Worm (Caenorhabditis elegans) whole organism, midembryonic: ENCODE data around the gene spr-3.

Experiments used
- T22C8.4 ChIP-seq: fragments of 200-800 bp; sonication (Bioruptor generic); IDR thresholded peaks from 2 replicates; pipeline ENCODE4 v1.3.6; 2022; ENCODE audit warnings: missing genetic modification characterization, missing compliant biosample characterization
- cog-1 ChIP-seq: sonication (generic microtip); optimal IDR thresholded peaks from 2 replicates; lab custom pipeline; 2016; ENCODE audit warnings: missing genetic modification characterization, missing compliant biosample characterization
- flt-1 ChIP-seq: fragments of 200-800 bp; sonication (Bioruptor generic); IDR thresholded peaks from 2 replicates; pipeline ENCODE4 v1.3.6; 2022; ENCODE audit warnings: missing genetic modification characterization, missing compliant biosample characterization
- klf-2 ChIP-seq: fragments of 200-800 bp; sonication (Bioruptor generic); conservative IDR thresholded peaks from 2 replicates; pipeline ENCODE4 v1.3.6; 2022; ENCODE audit warnings: missing genetic modification reagents, missing genetic modification characterization, missing compliant biosample characterization
- med-1 ChIP-seq: sonication (generic microtip); optimal IDR thresholded peaks from 2 replicates; lab custom pipeline; 2017; ENCODE audit warnings: missing genetic modification characterization, mild to moderate bottlenecking, missing compliant biosample characterization, antibody characterized with exemption, missing genetic modification reagents; ENCODE audit not compliant: insufficient read depth
- ref-1 ChIP-seq: fragments of 200-800 bp; sonication (Bioruptor generic); conservative IDR thresholded peaks from 2 replicates; pipeline ENCODE4 v1.3.6; 2022; ENCODE audit warnings: missing genetic modification reagents, missing genetic modification characterization, missing compliant biosample characterization
- tab-1 ChIP-seq: fragments of 200-800 bp; sonication (Bioruptor generic); IDR thresholded peaks from 2 replicates; pipeline ENCODE4 v1.3.6; 2022; ENCODE audit warnings: missing genetic modification characterization, missing compliant biosample characterization
- ztf-23 ChIP-seq: fragments of 200-800 bp; sonication (Bioruptor generic); IDR thresholded peaks from 2 replicates; pipeline ENCODE4 v1.3.6; 2022; ENCODE audit warnings: missing genetic modification reagents, missing genetic modification characterization, missing compliant biosample characterization
- ztf-29 ChIP-seq: fragments of 200-800 bp; sonication (Bioruptor generic); IDR thresholded peaks from 2 replicates; pipeline ENCODE4 v1.3.6; 2022; ENCODE audit warnings: missing genetic modification reagents, missing genetic modification characterization, missing compliant biosample characterization

spr-3 gene

DNA sequence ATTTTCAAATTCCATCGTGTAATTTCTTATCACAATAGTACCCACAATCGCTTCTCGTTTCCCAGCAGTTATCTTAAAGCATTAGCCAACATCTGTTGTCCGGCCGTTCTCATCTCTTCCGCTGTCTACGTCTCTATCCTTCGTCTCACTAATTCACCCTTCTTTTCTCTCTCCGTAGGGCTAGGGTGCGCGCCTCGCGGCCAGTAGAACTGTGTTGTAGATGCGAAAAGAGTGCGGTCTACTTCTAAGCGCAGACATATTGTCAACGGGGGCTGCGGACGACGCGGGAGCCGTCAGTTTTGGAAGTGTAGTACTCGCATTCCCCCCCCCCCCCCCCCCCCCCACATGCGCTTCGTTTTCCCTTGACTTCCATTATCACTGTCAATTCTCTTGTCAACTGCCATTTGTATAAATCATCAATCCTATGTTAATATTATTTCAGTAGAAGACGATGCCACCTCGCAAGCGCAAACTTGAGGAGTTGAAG is at the start of gene spr-3:
spr-3 (plus strand) TSS at position 437 of the 487 bp plus-strand sequence.
- no peak for TF ChIP-seq med-1 (GFP tag; lab: Kevin White, UChicago)
- no peak for TF ChIP-seq klf-2 (GFP tag; lab: Robert Waterston, UW)
- TF ChIP-seq ref-1 (GFP tag; lab: Robert Waterston, UW) = no peak
- TF ChIP-seq T22C8.4 = no peak
- no peak for TF ChIP-seq cog-1 (tag; lab: Kevin White, UChicago)
- no peak for TF ChIP-seq ztf-23
- TF ChIP-seq flt-1 (GFP tag; lab: Robert Waterston, UW) = no peak
- TF ChIP-seq tab-1 = no peak
- TF ChIP-seq ztf-29 (GFP tag; lab: Robert Waterston, UW) = no peak

- TF ChIP-seq tab-1 = no peak
- no peak for TF ChIP-seq flt-1 (GFP tag; lab: Robert Waterston, UW)
- TF ChIP-seq ref-1 (GFP tag; lab: Robert Waterston, UW) = no peak
- no peak for TF ChIP-seq klf-2 (GFP tag; lab: Robert Waterston, UW)
- no peak for TF ChIP-seq ztf-29 (GFP tag; lab: Robert Waterston, UW)
- TF ChIP-seq T22C8.4 = no peak
- no peak for TF ChIP-seq med-1 (GFP tag; lab: Kevin White, UChicago)
- no peak for TF ChIP-seq cog-1 (tag; lab: Kevin White, UChicago)
- no peak for TF ChIP-seq ztf-23
Measured at ce11 chrX:4464367-4464766, 49.5 kb upstream of the spr-3 start.

DNA sequence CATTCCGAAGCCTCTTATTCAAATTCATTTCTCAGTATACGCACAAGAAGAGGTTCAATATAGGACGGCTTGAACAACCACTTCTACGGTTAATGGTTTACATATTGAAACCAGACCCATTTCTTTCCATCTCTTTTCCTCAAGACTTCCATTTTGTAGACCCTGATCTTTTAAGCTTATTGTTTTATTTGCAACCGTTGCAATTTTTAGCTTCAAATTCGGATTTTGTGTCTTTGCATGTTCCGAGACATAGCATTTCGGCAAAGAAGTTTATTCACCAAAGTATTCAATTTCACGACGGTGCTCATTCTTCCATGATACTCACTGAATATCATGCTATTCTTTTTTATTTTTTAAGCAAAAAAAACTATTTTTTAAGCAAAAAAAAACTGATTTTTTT is 47.7 kb upstream of the spr-3 start, which contains the start of gene nmur-3:
nmur-3 (plus strand) TSS at position 301 of the 400 bp plus-strand sequence.
- TF ChIP-seq med-1 (GFP tag; lab: Kevin White, UChicago) (no peak), cog-1 (tag; lab: Kevin White, UChicago) (no peak), flt-1 (GFP tag; lab: Robert Waterston, UW) (no peak), T22C8.4 (no peak), ref-1 (GFP tag; lab: Robert Waterston, UW) (no peak), ztf-29 (GFP tag; lab: Robert Waterston, UW) (no peak), klf-2 (GFP tag; lab: Robert Waterston, UW) (no peak), ztf-23 (no peak), tab-1 (no peak)

ce11 chrX:4469297-4469816 is 44.5 kb upstream of the spr-3 start, which contains the start of gene asb-2:
TSS of gene asb-2 (plus strand) at chrX:4469766.
- no peak for TF ChIP-seq flt-1 (GFP tag; lab: Robert Waterston, UW)
- 0 out of 2 replicates have a peak, but pooled peaks have one; percentile 16 for TF ChIP-seq ztf-23
- TF ChIP-seq cog-1 (tag; lab: Kevin White, UChicago) = peak; percentile 50

ce11 chrX:4478503-4478902 is 35.4 kb upstream of the spr-3 start:
- TF ChIP-seq ztf-23 (no peak), ztf-29 (GFP tag; lab: Robert Waterston, UW) (no peak), T22C8.4 (no peak), tab-1 (no peak), klf-2 (GFP tag; lab: Robert Waterston, UW) (no peak), med-1 (GFP tag; lab: Kevin White, UChicago) (no peak), ref-1 (GFP tag; lab: Robert Waterston, UW) (no peak), cog-1 (tag; lab: Kevin White, UChicago) (no peak), flt-1 (GFP tag; lab: Robert Waterston, UW) (no peak)

DNA sequence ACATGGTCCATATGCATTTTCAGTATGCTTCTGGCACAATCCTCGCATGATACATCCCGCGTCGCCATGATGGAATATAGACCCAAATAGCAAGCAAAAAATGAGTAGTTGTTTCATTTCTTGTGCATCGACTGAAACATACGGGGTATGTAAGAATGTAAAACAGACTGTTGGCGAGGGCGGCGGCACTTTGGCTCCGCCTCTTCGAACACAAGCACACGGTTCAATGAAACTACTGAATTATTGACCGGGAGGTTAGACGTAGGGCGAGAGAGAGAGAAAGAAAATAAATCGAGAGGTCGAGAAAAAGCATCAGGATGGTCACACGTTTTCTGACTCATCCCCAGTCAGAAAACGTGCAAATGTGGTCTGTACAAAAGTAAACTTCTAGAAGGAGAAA is 33.9 kb upstream of the spr-3 start:
- TF ChIP-seq cog-1 (tag; lab: Kevin White, UChicago) (no peak), ref-1 (GFP tag; lab: Robert Waterston, UW) (no peak), flt-1 (GFP tag; lab: Robert Waterston, UW) (no peak), klf-2 (GFP tag; lab: Robert Waterston, UW) (no peak), med-1 (GFP tag; lab: Kevin White, UChicago) (no peak), tab-1 (no peak), ztf-23 (no peak), ztf-29 (GFP tag; lab: Robert Waterston, UW) (no peak), T22C8.4 (no peak)

DNA sequence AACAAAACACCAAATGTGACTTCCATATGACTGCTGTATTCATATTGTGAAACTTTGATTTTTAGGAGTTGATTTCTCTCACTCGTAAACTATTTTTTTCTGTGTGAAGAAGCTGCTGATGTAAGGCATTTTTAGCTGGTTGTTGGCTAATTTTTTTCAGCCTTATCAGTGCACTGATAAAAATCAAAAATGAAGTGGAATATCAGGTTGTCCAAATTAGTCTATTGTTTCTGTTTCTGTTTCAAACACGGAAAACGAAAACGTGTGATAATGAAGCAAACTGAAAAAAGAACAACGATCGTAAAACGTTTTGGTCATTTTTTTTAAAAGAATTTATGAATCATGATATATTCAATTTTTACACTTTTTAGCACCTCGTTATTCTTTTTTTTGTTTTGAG is 33.1 kb upstream of the spr-3 start:
- TF ChIP-seq flt-1 (GFP tag; lab: Robert Waterston, UW) (no peak), klf-2 (GFP tag; lab: Robert Waterston, UW) (no peak), tab-1 (no peak), ztf-29 (GFP tag; lab: Robert Waterston, UW) (no peak), med-1 (GFP tag; lab: Kevin White, UChicago) (no peak), T22C8.4 (no peak), cog-1 (tag; lab: Kevin White, UChicago) (no peak), ztf-23 (no peak), ref-1 (GFP tag; lab: Robert Waterston, UW) (no peak)

- TF ChIP-seq med-1 (GFP tag; lab: Kevin White, UChicago) (no peak), klf-2 (GFP tag; lab: Robert Waterston, UW) (no peak), ztf-29 (GFP tag; lab: Robert Waterston, UW) (no peak), flt-1 (GFP tag; lab: Robert Waterston, UW) (no peak), tab-1 (no peak), ref-1 (GFP tag; lab: Robert Waterston, UW) (no peak), ztf-23 (no peak), cog-1 (tag; lab: Kevin White, UChicago) (no peak), T22C8.4 (no peak)
Measured at ce11 chrX:4484072-4484471, 29.8 kb upstream of the spr-3 start.

DNA sequence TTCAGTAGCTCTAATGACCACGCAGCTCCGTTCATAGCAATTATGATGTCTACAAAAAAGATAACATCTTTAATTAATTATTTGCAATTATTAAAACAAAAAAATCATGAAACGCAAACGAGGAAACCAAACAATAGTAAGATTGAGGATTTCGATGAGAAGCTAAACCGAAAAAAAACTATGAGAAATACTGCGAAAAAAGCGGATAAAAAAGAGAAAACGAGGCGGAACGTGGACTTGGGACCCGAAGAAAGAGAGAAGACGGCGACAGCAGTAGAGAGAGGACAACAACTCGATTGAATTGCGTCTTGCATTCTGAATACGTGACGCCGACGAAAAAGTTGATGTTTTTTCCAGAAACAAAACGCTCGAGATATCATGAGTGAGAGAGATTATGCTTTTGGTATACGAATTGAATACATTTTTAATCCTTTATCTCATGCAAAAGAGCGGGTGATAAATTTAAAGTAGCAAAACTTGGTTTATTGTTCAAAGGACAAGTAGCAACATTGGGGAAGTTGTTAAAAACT is 25.0 kb upstream of the spr-3 start, which contains the start of gene ncr-1:
ncr-1 (minus strand) TSS at position 51 of the 530 bp plus-strand sequence.
- TF ChIP-seq cog-1 (tag; lab: Kevin White, UChicago) (no peak), ref-1 (GFP tag; lab: Robert Waterston, UW) (no peak), ztf-29 (GFP tag; lab: Robert Waterston, UW) (no peak), flt-1 (GFP tag; lab: Robert Waterston, UW) (no peak), klf-2 (GFP tag; lab: Robert Waterston, UW) (no peak), tab-1 (no peak)
